Worm (Caenorhabditis elegans) whole organism, L1 larva: ENCODE measurements around the gene B0198.2.

Experiments used
- C16A3.4 ChIP-seq: fragments of 150-350 bp; optimal IDR thresholded peaks from 2 replicates; lab custom pipeline; 2014; ENCODE audit warnings: missing biosample characterization, missing genetic modification characterization
- alr-1 ChIP-seq: fragments of 200-800 bp; sonication (Bioruptor generic); optimal IDR thresholded peaks from 2 replicates; lab custom pipeline; 2018; ENCODE audit warnings: borderline replicate concordance, mild to moderate bottlenecking, missing genetic modification characterization, missing compliant biosample characterization
- blmp-1 ChIP-seq: fragments of 150-350 bp; optimal IDR thresholded peaks from 2 replicates; lab custom pipeline; 2014; ENCODE audit warnings: missing biosample characterization, missing genetic modification characterization
- ceh-82 ChIP-seq, 3 experiments: fragments of 150-350 bp in 1 of 3; sonication (generic microtip) in 2 of 3; optimal IDR thresholded peaks; 2 replicates each; lab custom pipeline; 2014 to 2017; ENCODE audit warnings: missing biosample characterization in 3 of 3, missing genetic modification characterization in 3 of 3
- dpl-1 ChIP-seq, 3 experiments: fragments of 150-350 bp in 2 of 3; sonication (generic microtip) in 1 of 3; optimal IDR thresholded peaks; 2 replicates each; lab custom pipeline; 2014 to 2017; ENCODE audit warnings: missing biosample characterization in 3 of 3, missing genetic modification characterization in 3 of 3, missing genetic modification reagents in 3 of 3
- dsc-1 ChIP-seq: sonication (generic microtip); optimal IDR thresholded peaks from 2 replicates; lab custom pipeline; 2016; ENCODE audit warnings: mild to moderate bottlenecking, missing genetic modification characterization, missing compliant biosample characterization
- efl-1 ChIP-seq, 4 experiments: fragments of 150-350 bp; optimal IDR thresholded peaks in 3 of 4; peaks in 1 of 4; 1 replicate in 1 of 4; 2 replicates in 3 of 4; lab custom pipeline; 2014; ENCODE audit warnings: missing biosample characterization in 2 of 4, missing genetic modification characterization in 2 of 4, missing genetic modification reagents in 2 of 4
- efl-3 ChIP-seq: fragments of 200-800 bp; sonication (Bioruptor generic); optimal IDR thresholded peaks from 2 replicates; lab custom pipeline; 2018; ENCODE audit warnings: mild to moderate bottlenecking, missing genetic modification characterization, missing compliant biosample characterization
- egl-13 ChIP-seq: sonication (generic microtip); optimal IDR thresholded peaks from 2 replicates; lab custom pipeline; 2016; ENCODE audit warnings: missing genotype, missing genetic modification reagents, missing genetic modification characterization, missing compliant biosample characterization
- elt-3 ChIP-seq, 6 experiments: fragments of 150-350 bp in 1 of 6; sonication (generic microtip); optimal IDR thresholded peaks; 2 replicates each; lab custom pipeline; 2017 to 2018; ENCODE audit warnings: missing biosample characterization in 6 of 6, missing genetic modification characterization in 6 of 6, inconsistent platforms in 1 of 6
- ets-5 ChIP-seq: fragments of 200-800 bp; sonication (Bioruptor generic); IDR thresholded peaks from 2 replicates; pipeline ENCODE4 v1.3.6; 2022; ENCODE audit warnings: missing genetic modification characterization, missing compliant biosample characterization
- fkh-10 ChIP-seq: sonication (generic microtip); optimal IDR thresholded peaks from 2 replicates; lab custom pipeline; 2017; ENCODE audit warnings: missing biosample characterization, missing genetic modification reagents, missing genetic modification characterization
- fkh-4 ChIP-seq: sonication (generic microtip); optimal IDR thresholded peaks from 2 replicates; lab custom pipeline; 2016; ENCODE audit warnings: missing compliant biosample characterization, missing genetic modification characterization, borderline replicate concordance
- fos-1 ChIP-seq: fragments of 150-350 bp; optimal IDR thresholded peaks from 2 replicates; lab custom pipeline; 2014; ENCODE audit warnings: missing biosample characterization, missing genetic modification characterization
- hlh-4 ChIP-seq: sonication (generic microtip); optimal IDR thresholded peaks from 2 replicates; lab custom pipeline; 2016; ENCODE audit warnings: mild to moderate bottlenecking, missing genetic modification characterization, missing compliant biosample characterization
- jun-1 ChIP-seq: fragments of 150-350 bp; optimal IDR thresholded peaks from 2 replicates; lab custom pipeline; 2014; ENCODE audit warnings: missing biosample characterization, missing genetic modification reagents, missing genetic modification characterization
- lin-14 ChIP-seq: fragments of 200-800 bp; sonication (Bioruptor generic); optimal IDR thresholded peaks from 2 replicates; lab custom pipeline; 2018; ENCODE audit warnings: mild to moderate bottlenecking, missing genetic modification characterization, moderate library complexity, missing compliant biosample characterization
- lin-15B ChIP-seq: fragments of 150-350 bp; sonication (generic microtip); optimal IDR thresholded peaks from 3 replicates; lab custom pipeline; 2014; ENCODE audit warnings: missing biosample characterization, missing genetic modification characterization
- lin-35 ChIP-seq, 2 experiments: fragments of 150-350 bp; optimal IDR thresholded peaks; 2 replicates each; lab custom pipeline; 2014; ENCODE audit warnings: missing biosample characterization in 2 of 2, missing genetic modification characterization in 2 of 2, missing genetic modification reagents in 2 of 2
- lir-3 ChIP-seq: sonication (generic microtip); optimal IDR thresholded peaks from 2 replicates; lab custom pipeline; 2016; ENCODE audit warnings: mild to moderate bottlenecking, missing genetic modification characterization, moderate library complexity, missing compliant biosample characterization; ENCODE audit not compliant: poor library complexity
- mef-2 ChIP-seq: fragments of 150-350 bp; optimal IDR thresholded peaks from 2 replicates; lab custom pipeline; 2014; ENCODE audit warnings: missing biosample characterization, missing genetic modification characterization
- nhr-20 ChIP-seq: sonication (generic microtip); optimal IDR thresholded peaks from 2 replicates; lab custom pipeline; 2016; ENCODE audit warnings: mild to moderate bottlenecking, missing genetic modification characterization, missing compliant biosample characterization
- nhr-237 ChIP-seq: fragments of 150-350 bp; optimal IDR thresholded peaks from 2 replicates; lab custom pipeline; 2014; ENCODE audit warnings: missing biosample characterization, missing genetic modification characterization
- nhr-47 ChIP-seq: sonication (generic microtip); optimal IDR thresholded peaks from 2 replicates; lab custom pipeline; 2016; ENCODE audit warnings: mild to moderate bottlenecking, missing genetic modification characterization, moderate library complexity, missing compliant biosample characterization
- nhr-71 ChIP-seq: sonication (generic microtip); optimal IDR thresholded peaks from 2 replicates; lab custom pipeline; 2016; ENCODE audit warnings: mild to moderate bottlenecking, missing genetic modification characterization, moderate library complexity, missing compliant biosample characterization
- nhr-85 ChIP-seq: sonication (generic microtip); peaks from one replicate; lab custom pipeline; 2016; ENCODE audit warnings: missing genetic modification characterization, inconsistent platforms, missing compliant biosample characterization
- nhr-90 ChIP-seq: sonication (generic microtip); optimal IDR thresholded peaks from 2 replicates; lab custom pipeline; 2016; ENCODE audit warnings: mild to moderate bottlenecking, missing genetic modification characterization, missing compliant biosample characterization; ENCODE audit not compliant: poor library complexity
- rnt-1 ChIP-seq: sonication (generic microtip); optimal IDR thresholded peaks from 2 replicates; lab custom pipeline; 2016; ENCODE audit warnings: mild to moderate bottlenecking, missing genetic modification characterization, moderate library complexity, missing compliant biosample characterization
- snu-23 ChIP-seq: sonication (generic microtip); optimal IDR thresholded peaks from 2 replicates; lab custom pipeline; 2016; ENCODE audit warnings: missing genetic modification characterization, missing compliant biosample characterization
- sox-4 ChIP-seq: sonication (generic microtip); optimal IDR thresholded peaks from 2 replicates; lab custom pipeline; 2016; ENCODE audit warnings: missing genetic modification characterization, missing compliant biosample characterization
- sup-37 ChIP-seq: fragments of 200-800 bp; sonication (Bioruptor generic); optimal IDR thresholded peaks from 2 replicates; lab custom pipeline; 2018; ENCODE audit warnings: mild to moderate bottlenecking, missing genetic modification characterization, missing compliant biosample characterization
- tbx-2 ChIP-seq: sonication (generic microtip); optimal IDR thresholded peaks from 2 replicates; lab custom pipeline; 2016; ENCODE audit warnings: missing genetic modification characterization, missing compliant biosample characterization
- zip-4 ChIP-seq: fragments of 200-800 bp; sonication (Bioruptor generic); optimal IDR thresholded peaks from 2 replicates; lab custom pipeline; 2018; ENCODE audit warnings: mild to moderate bottlenecking, missing genetic modification characterization, moderate library complexity, missing compliant biosample characterization

B0198.2 gene

ce11 chrX:11985887-11986286 lies 39.7 kb upstream of the B0198.2 start, which contains the start of gene C49F5.5:
Gene C49F5.5 (plus strand): TSS chrX:11986187.
- TF ChIP-seq sup-37 (no peak), efl-1 (optimal IDR thresholded peaks at IDR 0.05; lab: Kevin White, UChicago) (no peak), efl-1 (GFP tag; optimal IDR thresholded peaks at IDR 0.05 in 1 of 2; lab: Kevin White, UChicago) (no peak), tbx-2 (no peak), lir-3 (tag; lab: Kevin White, UChicago) (no peak), C16A3.4 (no peak), lin-15B (tag; lab: Kevin White, UChicago) (no peak), nhr-20 (tag; lab: Kevin White, UChicago) (no peak)

- TF ChIP-seq dsc-1 (peak; percentile 47), dpl-1 (GFP tag; optimal IDR thresholded peaks at IDR 0.05; lab: Kevin White, UChicago) (peak in 1 of 3 experiments; percentile 41), fkh-4 (no peak), rnt-1 (tag; lab: Kevin White, UChicago) (peak; percentile 15), lin-35 (GFP tag; optimal IDR thresholded peaks at IDR 0.05; lab: Kevin White, UChicago) (no peak), efl-1 (optimal IDR thresholded peaks at IDR 0.05; lab: Kevin White, UChicago) (peak; percentile 37 to 56), efl-1 (GFP tag; optimal IDR thresholded peaks at IDR 0.05 in 1 of 2; lab: Kevin White, UChicago) (peak; percentile 28 to 33)
Observed at ce11 chrX:11987900-11988364, 37.6 kb upstream of the B0198.2 start, which contains the start of gene C49F5.6. Gene C49F5.6 (plus strand): TSS chrX:11988314.

- TF ChIP-seq nhr-47 (tag; lab: Kevin White, UChicago): no peak
- no peak for TF ChIP-seq ets-5 (GFP tag; lab: Robert Waterston, UW)
- no peak for TF ChIP-seq efl-3 (GFP tag; lab: Kevin White, UChicago)
- TF ChIP-seq jun-1 (tag; lab: Kevin White, UChicago): no peak
- no peak for TF ChIP-seq egl-13 (tag; lab: Kevin White, UChicago)
- TF ChIP-seq rnt-1 (tag; lab: Kevin White, UChicago): no peak
Observed at ce11 chrX:11992246-11992645, 33.3 kb upstream of the B0198.2 start.

ce11 chrX:11992778-11993177 lies 32.8 kb upstream of the B0198.2 start:
- TF ChIP-seq efl-1 (optimal IDR thresholded peaks at IDR 0.05; lab: Kevin White, UChicago): no peak
- TF ChIP-seq efl-1 (GFP tag; optimal IDR thresholded peaks at IDR 0.05 in 1 of 2; lab: Kevin White, UChicago): peak in 1 of 2 experiments; percentile 38
- TF ChIP-seq blmp-1 (tag; lab: Kevin White, UChicago): peak; percentile 45
- TF ChIP-seq hlh-4: no peak
- no peak for TF ChIP-seq sox-4 (tag; lab: Kevin White, UChicago)
- no peak for TF ChIP-seq lin-14 (GFP tag; lab: Kevin White, UChicago)
- TF ChIP-seq fos-1: no peak
- peak in 1 of 6 experiments; percentile 38 for TF ChIP-seq elt-3 (tag; optimal IDR thresholded peaks at IDR 0.05; lab: Kevin White, UChicago)
- no peak for TF ChIP-seq fkh-10 (GFP tag; lab: Kevin White, UChicago)
- TF ChIP-seq alr-1 (tag; lab: Kevin White, UChicago): no peak
- TF ChIP-seq, all 84 proteins: peak for 3

ce11 chrX:11993327-11993726 lies 32.2 kb upstream of the B0198.2 start:
- TF ChIP-seq ceh-82 (tag; optimal IDR thresholded peaks at IDR 0.05; lab: Kevin White, UChicago) (no peak), nhr-237 (tag; lab: Kevin White, UChicago) (no peak), lin-35 (GFP tag; optimal IDR thresholded peaks at IDR 0.05; lab: Kevin White, UChicago) (peak in 1 of 2 experiments; percentile 4), efl-1 (optimal IDR thresholded peaks at IDR 0.05; lab: Kevin White, UChicago) (no peak), efl-1 (GFP tag; optimal IDR thresholded peaks at IDR 0.05 in 1 of 2; lab: Kevin White, UChicago) (no peak), nhr-90 (tag; lab: Kevin White, UChicago) (peak; percentile 31), mef-2 (no peak)

- TF ChIP-seq nhr-85 (peak; percentile 70), efl-1 (optimal IDR thresholded peaks at IDR 0.05; lab: Kevin White, UChicago) (no peak), efl-1 (GFP tag; optimal IDR thresholded peaks at IDR 0.05 in 1 of 2; lab: Kevin White, UChicago) (peak in 1 of 2 experiments; percentile 63), nhr-71 (tag; lab: Kevin White, UChicago) (peak; percentile 4), hlh-4 (no peak), lin-14 (GFP tag; lab: Kevin White, UChicago) (peak; percentile 33), zip-4 (no peak), alr-1 (tag; lab: Kevin White, UChicago) (no peak), elt-3 (tag; optimal IDR thresholded peaks at IDR 0.05; lab: Kevin White, UChicago) (peak in 1 of 6 experiments; percentile 33), snu-23 (GFP tag; lab: Kevin White, UChicago) (peak; percentile 3), blmp-1 (tag; lab: Kevin White, UChicago) (peak; percentile 17), nhr-20 (tag; lab: Kevin White, UChicago) (peak; percentile 18)
Observed at ce11 chrX:11994484-11994883, 31.1 kb upstream of the B0198.2 start, which contains the start of gene C49F5.7. Gene C49F5.7 (plus strand): TSS chrX:11994784.
